Worm (Caenorhabditis elegans): Measurements from ENCODE around the gene srj-21.

The srj-21 gene

ce11 chrV:10715158-10716152 lies 29.7 kb upstream of the srj-21 start (continued):
- TF ChIP-seq F13H6.1 (tag; optimal IDR thresholded peaks at IDR 0.05): no peak
- peak; percentile 39 for TF ChIP-seq dve-1 (tag; optimal IDR thresholded peaks at IDR 0.05)
- no peak for TF ChIP-seq fkh-10 (GFP tag; optimal IDR thresholded peaks at IDR 0.05)
- peak; percentile 91 for TF ChIP-seq unc-55 (GFP tag; optimal IDR thresholded peaks at IDR 0.05)
- no peak for TF ChIP-seq unc-86 (tag; optimal IDR thresholded peaks at IDR 0.05)
- no peak for TF ChIP-seq elt-2 (tag; optimal IDR thresholded peaks at IDR 0.05)
- TF ChIP-seq nhr-232 (tag; optimal IDR thresholded peaks at IDR 0.05): no peak
- peak; percentile 61 for TF ChIP-seq ceh-34 (tag; optimal IDR thresholded peaks at IDR 0.05)
- TF ChIP-seq pag-3 (tag; optimal IDR thresholded peaks at IDR 0.05; ENCODE audit: borderline replicate concordance): no peak
- TF ChIP-seq K09A11.1 (tag; optimal IDR thresholded peaks at IDR 0.05; ENCODE audit: insufficient read depth): no peak
- no peak for TF ChIP-seq pha-4 (tag; optimal IDR thresholded peaks at IDR 0.05)
- TF ChIP-seq pax-1 (tag; optimal IDR thresholded peaks at IDR 0.05): no peak
- TF ChIP-seq hlh-8 (tag; optimal IDR thresholded peaks at IDR 0.05): peak; percentile 35
- no peak for TF ChIP-seq dmd-4 (tag; optimal IDR thresholded peaks at IDR 0.05; ENCODE audit: borderline replicate concordance)
- TF ChIP-seq pros-1 (tag; optimal IDR thresholded peaks at IDR 0.05): peak; percentile 88
- peak; percentile 97 for TF ChIP-seq hlh-30 (tag; optimal IDR thresholded peaks at IDR 0.05; ENCODE audit: insufficient read depth)

DNA sequence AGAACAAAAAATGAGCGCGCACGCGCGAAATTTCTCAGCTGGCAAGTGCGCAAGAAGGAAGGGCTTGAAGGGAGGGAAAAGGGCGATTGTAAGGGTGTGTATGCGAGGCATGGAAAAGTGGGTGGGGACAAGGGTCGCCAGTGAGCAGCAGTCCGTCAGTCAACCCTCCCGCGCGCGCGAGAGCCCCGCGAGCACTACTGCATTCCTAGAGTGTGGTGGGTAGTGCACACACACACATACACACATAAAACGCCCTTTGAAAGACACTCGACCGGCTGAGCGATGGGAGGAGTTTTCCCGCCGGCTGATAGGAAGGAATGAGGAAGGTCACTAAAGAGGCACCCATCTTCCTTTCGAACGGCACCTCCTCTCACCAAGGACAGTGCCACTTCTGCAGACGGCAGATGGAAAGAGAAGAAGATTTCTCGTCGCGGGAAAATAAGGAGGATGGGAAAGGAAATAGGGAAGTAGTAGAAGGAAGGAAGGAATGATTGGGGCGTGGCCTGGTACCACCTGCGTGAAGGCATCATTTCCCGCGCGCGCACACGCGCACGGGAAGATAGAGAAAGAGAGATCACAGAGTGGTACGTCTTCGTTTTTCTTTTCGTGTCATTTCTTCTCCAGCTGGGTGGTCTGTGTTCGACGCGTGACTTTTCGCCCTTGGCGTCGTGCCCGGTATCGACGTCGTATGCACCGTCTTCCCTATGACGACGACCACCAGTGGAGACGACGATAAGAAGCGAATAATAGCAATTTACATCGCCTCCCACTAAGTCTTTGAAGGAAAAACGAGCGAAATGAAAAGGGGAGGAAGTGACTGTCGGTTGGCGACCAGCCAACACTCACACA lies 28.0 kb upstream of the srj-21 start:
- TF ChIP-seq ztf-16 (tag; optimal IDR thresholded peaks at IDR 0.05): peak; percentile 27
- TF ChIP-seq ceh-34 (tag; optimal IDR thresholded peaks at IDR 0.05): peak; percentile 65
- TF ChIP-seq sox-4 (tag; optimal IDR thresholded peaks at IDR 0.05): no peak
- TF ChIP-seq tbx-2 (tag; optimal IDR thresholded peaks at IDR 0.05): peak; percentile 63
- no peak for TF ChIP-seq lin-11 (tag; optimal IDR thresholded peaks at IDR 0.05)
- no peak for TF ChIP-seq ets-4 (tag; optimal IDR thresholded peaks at IDR 0.05)
- peak; percentile 56 for TF ChIP-seq pha-2 (tag; optimal IDR thresholded peaks at IDR 0.05)
- peak; percentile 1 for TF ChIP-seq C08G9.2 (tag; optimal IDR thresholded peaks at IDR 0.05)
- no peak for TF ChIP-seq gmeb-2 (tag; optimal IDR thresholded peaks at IDR 0.05)
- no peak for TF ChIP-seq odd-2 (tag; optimal IDR thresholded peaks at IDR 0.05)
- no peak for TF ChIP-seq ceh-24 (tag; optimal IDR thresholded peaks at IDR 0.05)
- TF ChIP-seq ceh-9 (tag; optimal IDR thresholded peaks at IDR 0.05): no peak
- peak; percentile 23 for TF ChIP-seq ceh-2 (tag; optimal IDR thresholded peaks at IDR 0.05)
- no peak for TF ChIP-seq ceh-45 (GFP tag; IDR thresholded peaks at IDR 0.05)
- TF ChIP-seq hlh-30 (tag; optimal IDR thresholded peaks at IDR 0.05; ENCODE audit: insufficient read depth): peak; percentile 53
- TF ChIP-seq zip-5 (tag; optimal IDR thresholded peaks at IDR 0.05): no peak
- TF ChIP-seq unc-55 (GFP tag; optimal IDR thresholded peaks at IDR 0.05): no peak
- peak; percentile 45 for TF ChIP-seq eyg-1 (tag; optimal IDR thresholded peaks at IDR 0.05)
- no peak for TF ChIP-seq che-1 (tag; optimal IDR thresholded peaks at IDR 0.05)
- TF ChIP-seq ceh-18 (tag; optimal IDR thresholded peaks at IDR 0.05): peak; percentile 42
- TF ChIP-seq rnt-1 (tag; optimal IDR thresholded peaks at IDR 0.05): peak; percentile 2
- no peak for TF ChIP-seq nfya-1 (tag; optimal IDR thresholded peaks at IDR 0.05)
- no peak for TF ChIP-seq unc-3 (GFP tag; conservative IDR thresholded peaks at IDR 0.05)
- TF ChIP-seq unc-3 (tag; optimal IDR thresholded peaks at IDR 0.05): no peak
- TF ChIP-seq K09A11.1 (tag; optimal IDR thresholded peaks at IDR 0.05; ENCODE audit: insufficient read depth): no peak
- TF ChIP-seq fkh-6 (tag; optimal IDR thresholded peaks at IDR 0.05): peak; percentile 61
- TF ChIP-seq F13H6.1 (tag; optimal IDR thresholded peaks at IDR 0.05): peak; percentile 2
- TF ChIP-seq nhr-11 (tag; optimal IDR thresholded peaks at IDR 0.05): no peak
- TF ChIP-seq pros-1 (tag; optimal IDR thresholded peaks at IDR 0.05): no peak
- no peak for TF ChIP-seq hlh-13 (GFP tag; optimal IDR thresholded peaks at IDR 0.05)
- TF ChIP-seq sox-2 (GFP tag; IDR thresholded peaks at IDR 0.05): no peak
- peak; percentile 44 for TF ChIP-seq unc-42 (tag; optimal IDR thresholded peaks at IDR 0.05)
- no peak for TF ChIP-seq npax-4 (tag; optimal IDR thresholded peaks at IDR 0.05)
- TF ChIP-seq elt-4 (tag; optimal IDR thresholded peaks at IDR 0.05): no peak
- no peak for TF ChIP-seq madf-2 (tag; optimal IDR thresholded peaks at IDR 0.05)
- TF ChIP-seq fkh-10 (GFP tag; optimal IDR thresholded peaks at IDR 0.05): no peak
- no peak for TF ChIP-seq K02D7.2 (tag; optimal IDR thresholded peaks at IDR 0.05)
- TF ChIP-seq nhr-232 (tag; optimal IDR thresholded peaks at IDR 0.05): peak; percentile 34
- TF ChIP-seq dve-1 (tag; optimal IDR thresholded peaks at IDR 0.05): no peak
